Fruit fly (Drosophila melanogaster) whole organism, prepupa: ENCODE data around the gene Ugt35A1.

Experiments used
- Blimp-1 ChIP-seq: fragments of 200-800 bp; sonication (Bioruptor generic); optimal IDR thresholded peaks from 3 replicates; lab custom pipeline; 2017; ENCODE audit warnings: missing biosample characterization, missing genetic modification characterization, mild to moderate bottlenecking, moderate library complexity, missing genetic modification reagents
- CG10631 ChIP-seq: fragments of 200-800 bp; sonication (Bioruptor generic); optimal IDR thresholded peaks from 2 replicates; lab custom pipeline; 2016; ENCODE audit warnings: missing biosample characterization, missing genetic modification characterization
- CG10669 ChIP-seq: fragments of 200-800 bp; sonication (Bioruptor generic); optimal IDR thresholded peaks from 3 replicates; lab custom pipeline; 2018; ENCODE audit warnings: missing biosample characterization, mild to moderate bottlenecking, missing genetic modification characterization, moderate library complexity
- CG11902 ChIP-seq: fragments of 200-800 bp; sonication (Bioruptor generic); optimal IDR thresholded peaks from 3 replicates; lab custom pipeline; 2016; ENCODE audit warnings: missing biosample characterization, missing genetic modification characterization
- CG15336 ChIP-seq: fragments of 200-800 bp; sonication (Bioruptor generic); IDR thresholded peaks from 2 replicates; pipeline ENCODE4 v1.3.6; 2022; ENCODE audit warnings: missing biosample characterization, missing genetic modification characterization
- CG1621 ChIP-seq: fragments of 200-800 bp; sonication (Bioruptor generic); optimal IDR thresholded peaks from 3 replicates; lab custom pipeline; 2018; ENCODE audit warnings: missing biosample characterization, mild to moderate bottlenecking, missing genetic modification characterization
- CG3032 ChIP-seq: fragments of 200-800 bp; optimal IDR thresholded peaks from 2 replicates; lab custom pipeline; 2019; ENCODE audit warnings: missing biosample characterization, mild to moderate bottlenecking, missing genetic modification characterization, moderate library complexity
- CG32006 ChIP-seq: fragments of 200-800 bp; sonication (Bioruptor generic); optimal IDR thresholded peaks from 3 replicates; lab custom pipeline; 2017; ENCODE audit warnings: missing biosample characterization, mild to moderate bottlenecking, missing genetic modification characterization
- CG6163 ChIP-seq: fragments of 200-800 bp; sonication (Bioruptor generic); IDR thresholded peaks from 3 replicates; pipeline ENCODE4 v1.3.6; 2022; ENCODE audit warnings: missing biosample characterization, missing genetic modification characterization
- CG6276 ChIP-seq: fragments of 200-800 bp; sonication (Bioruptor generic); optimal IDR thresholded peaks from 2 replicates; lab custom pipeline; 2017; ENCODE audit warnings: missing biosample characterization, mild to moderate bottlenecking, missing genetic modification characterization
- CG6854 ChIP-seq: fragments of 200-800 bp; sonication (Bioruptor generic); optimal IDR thresholded peaks from 2 replicates; lab custom pipeline; 2017; ENCODE audit warnings: missing biosample characterization, mild to moderate bottlenecking, missing genetic modification characterization
- CG8319 ChIP-seq: fragments of 200-800 bp; sonication (Bioruptor generic); optimal IDR thresholded peaks from 3 replicates; lab custom pipeline; 2016; ENCODE audit warnings: missing biosample characterization, missing genetic modification characterization
- CG8632 ChIP-seq: fragments of 200-800 bp; sonication (Bioruptor generic); optimal IDR thresholded peaks from 3 replicates; lab custom pipeline; 2016; ENCODE audit warnings: missing biosample characterization, missing genetic modification characterization
- CG9139 ChIP-seq: fragments of 200-800 bp; sonication (Bioruptor generic); optimal IDR thresholded peaks from 3 replicates; lab custom pipeline; 2017; ENCODE audit warnings: missing biosample characterization, mild to moderate bottlenecking, missing genetic modification characterization
- Eip78C ChIP-seq: fragments of 200-800 bp; sonication (Bioruptor generic); peaks from one replicate; lab custom pipeline; 2016; ENCODE audit warnings: missing biosample characterization, missing genetic modification characterization
- Eip93F ChIP-seq: fragments of 200-800 bp; sonication (Bioruptor generic); optimal IDR thresholded peaks from 2 replicates; lab custom pipeline; 2016; ENCODE audit warnings: missing biosample characterization, mild to moderate bottlenecking, missing genetic modification characterization
- Ets21C ChIP-seq: fragments of 200-800 bp; sonication (Bioruptor generic); optimal IDR thresholded peaks from 3 replicates; lab custom pipeline; 2016; ENCODE audit warnings: missing biosample characterization, missing genetic modification characterization
- Gug ChIP-seq: fragments of 200-800 bp; sonication (Bioruptor generic); IDR thresholded peaks from 2 replicates; pipeline ENCODE4 v1.3.6; 2022; ENCODE audit warnings: missing biosample characterization, missing genetic modification characterization
- Hr38 ChIP-seq: sonication (Bioruptor generic); optimal IDR thresholded peaks from 2 replicates; lab custom pipeline; 2016; ENCODE audit warnings: missing biosample characterization, missing genetic modification characterization
- Hr39 ChIP-seq: fragments of 200-800 bp; sonication (Bioruptor generic); optimal IDR thresholded peaks from 2 replicates; lab custom pipeline; 2016; ENCODE audit warnings: missing biosample characterization, missing genetic modification characterization
- Hr4 ChIP-seq: fragments of 200-800 bp; sonication (Bioruptor generic); optimal IDR thresholded peaks from 3 replicates; lab custom pipeline; 2016; ENCODE audit warnings: missing biosample characterization, missing genetic modification characterization
- Lpt ChIP-seq: fragments of 200-800 bp; sonication (Bioruptor generic); optimal IDR thresholded peaks from 3 replicates; lab custom pipeline; 2016; ENCODE audit warnings: missing biosample characterization, missing genetic modification characterization
- OdsH ChIP-seq: fragments of 200-800 bp; sonication (Bioruptor generic); optimal IDR thresholded peaks from 3 replicates; lab custom pipeline; 2016; ENCODE audit warnings: missing biosample characterization, missing genetic modification characterization
- Sox102F ChIP-seq: fragments of 200-800 bp; sonication (Bioruptor generic); optimal IDR thresholded peaks from 2 replicates; lab custom pipeline; 2016; ENCODE audit warnings: missing biosample characterization, mild to moderate bottlenecking, missing genetic modification characterization
- Sox14 ChIP-seq: fragments of 200-800 bp; sonication (Bioruptor generic); optimal IDR thresholded peaks from 3 replicates; lab custom pipeline; 2016; ENCODE audit warnings: missing biosample characterization, missing genetic modification characterization
- achi ChIP-seq: fragments of 200-800 bp; sonication (Bioruptor generic); optimal IDR thresholded peaks from 3 replicates; lab custom pipeline; 2016; ENCODE audit warnings: missing biosample characterization, missing genetic modification characterization
- acj6 ChIP-seq: fragments of 200-800 bp; sonication (Bioruptor generic); optimal IDR thresholded peaks from 3 replicates; lab custom pipeline; 2016; ENCODE audit warnings: missing biosample characterization, missing genetic modification characterization
- cyc ChIP-seq: fragments of 200-800 bp; sonication (Bioruptor generic); optimal IDR thresholded peaks from 3 replicates; lab custom pipeline; 2016; ENCODE audit warnings: missing biosample characterization, missing genetic modification characterization
- dac ChIP-seq: fragments of 200-800 bp; sonication (Bioruptor generic); optimal IDR thresholded peaks from 2 replicates; lab custom pipeline; 2017; ENCODE audit warnings: missing biosample characterization, mild to moderate bottlenecking, missing genetic modification characterization
- dsx ChIP-seq: fragments of 200-800 bp; optimal IDR thresholded peaks from 3 replicates; lab custom pipeline; 2019; ENCODE audit warnings: missing biosample characterization, mild to moderate bottlenecking, missing genetic modification characterization, moderate library complexity; ENCODE audit not compliant: poor library complexity, severe bottlenecking
- eg ChIP-seq: fragments of 200-800 bp; sonication (Bioruptor generic); IDR thresholded peaks from 3 replicates; pipeline ENCODE4 v1.3.6; 2022; ENCODE audit warnings: missing biosample characterization, missing genetic modification characterization
- esn ChIP-seq: fragments of 200-800 bp; sonication (Bioruptor generic); optimal IDR thresholded peaks from 2 replicates; lab custom pipeline; 2016; ENCODE audit warnings: missing biosample characterization, mild to moderate bottlenecking, missing genetic modification characterization, moderate library complexity
- fd59A ChIP-seq: fragments of 200-800 bp; sonication (Bioruptor generic); optimal IDR thresholded peaks from 2 replicates; lab custom pipeline; 2017; ENCODE audit warnings: missing biosample characterization, mild to moderate bottlenecking, missing genetic modification characterization, missing genetic modification reagents
- fd85E ChIP-seq: fragments of 200-800 bp; sonication (Bioruptor generic); optimal IDR thresholded peaks from 3 replicates; lab custom pipeline; 2016; ENCODE audit warnings: missing biosample characterization, missing genetic modification characterization
- fkh ChIP-seq: fragments of 200-800 bp; sonication (Bioruptor generic); optimal IDR thresholded peaks from 3 replicates; lab custom pipeline; 2017; ENCODE audit warnings: missing biosample characterization, mild to moderate bottlenecking, missing genetic modification characterization, moderate library complexity
- lz ChIP-seq: fragments of 200-800 bp; sonication (Bioruptor generic); optimal IDR thresholded peaks from 3 replicates; lab custom pipeline; 2016; ENCODE audit warnings: missing biosample characterization, missing genetic modification characterization
- net ChIP-seq: fragments of 200-800 bp; sonication (Bioruptor generic); optimal IDR thresholded peaks from 3 replicates; lab custom pipeline; 2016; ENCODE audit warnings: missing biosample characterization, missing genetic modification characterization
- pdm3 ChIP-seq: fragments of 200-800 bp; sonication (Bioruptor generic); optimal IDR thresholded peaks from 3 replicates; lab custom pipeline; 2016; ENCODE audit warnings: missing biosample characterization, missing genetic modification characterization
- salr ChIP-seq, 2 experiments: fragments of 200-800 bp; sonication (Bioruptor generic); optimal IDR thresholded peaks; 3 replicates each; lab custom pipeline; 2016 to 2018; ENCODE audit warnings: missing biosample characterization in 2 of 2, missing genetic modification characterization in 2 of 2, mild to moderate bottlenecking in 1 of 2
- spab ChIP-seq: fragments of 200-800 bp; sonication (Bioruptor generic); optimal IDR thresholded peaks from 2 replicates; lab custom pipeline; 2017; ENCODE audit warnings: missing biosample characterization, mild to moderate bottlenecking, missing genetic modification characterization, missing genetic modification reagents
- ss ChIP-seq, 2 experiments: fragments of 200-800 bp; sonication (Bioruptor generic); optimal IDR thresholded peaks; 2 replicates in 1 of 2; 3 replicates in 1 of 2; lab custom pipeline; 2017 to 2018; ENCODE audit warnings: mild to moderate bottlenecking in 2 of 2, missing biosample characterization in 2 of 2, missing genetic modification characterization in 2 of 2, moderate library complexity in 1 of 2
- svp ChIP-seq: fragments of 200-800 bp; sonication (Bioruptor generic); peaks from one replicate; lab custom pipeline; 2016; ENCODE audit warnings: missing biosample characterization, missing genetic modification characterization
- vri ChIP-seq: fragments of 200-800 bp; sonication (Bioruptor generic); optimal IDR thresholded peaks from 3 replicates; lab custom pipeline; 2016; ENCODE audit warnings: missing biosample characterization, mild to moderate bottlenecking, missing genetic modification characterization

Gene Ugt35A1

dm6 chr3R:11200042-11200884 lies 27.8 kb upstream of the Ugt35A1 start (continued):
- no peak for TF ChIP-seq pdm3 (GFP tag; lab: Kevin White, UChicago)
- TF ChIP-seq CG32006: no peak

dm6 chr3R:11199227-11199835 lies 26.9 kb upstream of the Ugt35A1 start:
- TF ChIP-seq CG8632 (GFP tag; lab: Kevin White, UChicago) (no peak), fd59A (GFP tag; lab: Kevin White, UChicago) (no peak), dsx (GFP tag; lab: Kevin White, UChicago) (peak; percentile 28)

DNA sequence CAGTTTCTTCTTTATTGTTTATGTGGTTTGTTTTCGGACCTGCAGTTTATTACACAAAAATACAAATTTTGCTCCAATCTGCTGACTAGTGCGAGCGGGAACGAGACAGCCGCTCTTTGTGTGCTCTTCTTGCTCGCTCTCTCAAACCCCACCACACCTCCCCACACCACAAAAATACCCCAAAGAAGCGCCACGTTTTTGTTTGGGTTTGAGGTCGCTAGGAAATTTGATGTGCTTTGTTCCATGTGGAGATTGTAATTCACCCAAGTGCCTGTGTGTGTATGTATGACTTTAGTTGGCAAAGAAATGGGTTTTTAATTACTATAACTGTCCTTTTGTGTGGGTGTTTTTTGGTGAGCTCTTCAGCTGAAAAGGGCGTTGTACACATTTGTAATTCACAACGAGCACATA lies 25.6 kb upstream of the Ugt35A1 start:
- no peak for TF ChIP-seq CG10669 (GFP tag; lab: Kevin White, UChicago)
- no peak for TF ChIP-seq Gug (GFP tag; lab: Robert Waterston, UW)
- peak; percentile 4 for TF ChIP-seq CG6854 (GFP tag; lab: Kevin White, UChicago)
- no peak for TF ChIP-seq fd85E (GFP tag; lab: Kevin White, UChicago)
- TF ChIP-seq vri (GFP tag; lab: Kevin White, UChicago): peak; percentile 63
- no peak for TF ChIP-seq CG9139
- TF ChIP-seq acj6 (GFP tag; lab: Kevin White, UChicago): no peak
- TF ChIP-seq dsx (GFP tag; lab: Kevin White, UChicago): peak; percentile 21
- TF ChIP-seq Eip93F (GFP tag; lab: Kevin White, UChicago): no peak
- TF ChIP-seq CG8632 (GFP tag; lab: Kevin White, UChicago): peak; percentile 6
- peak; percentile 69 for TF ChIP-seq Eip78C (GFP tag; lab: Kevin White, UChicago)
- TF ChIP-seq achi: no peak
- no peak for TF ChIP-seq Sox102F
- TF ChIP-seq svp (GFP tag; lab: Kevin White, UChicago): peak; percentile 67
- TF ChIP-seq CG1621 (tag; lab: Kevin White, UChicago): no peak
- no peak for TF ChIP-seq Hr39
- no peak for TF ChIP-seq salr (GFP tag; optimal IDR thresholded peaks at IDR 0.05; lab: Kevin White, UChicago)
- peak; percentile 25 for TF ChIP-seq Blimp-1
- no peak for TF ChIP-seq CG6276 (GFP tag; lab: Kevin White, UChicago)
- no peak for TF ChIP-seq esn
- TF ChIP-seq fkh (GFP tag; lab: Kevin White, UChicago): peak; percentile 82
- peak; percentile 56 for TF ChIP-seq Lpt
- peak; percentile 76 for TF ChIP-seq Sox14 (GFP tag; lab: Kevin White, UChicago)
- no peak for TF ChIP-seq ss (GFP tag; optimal IDR thresholded peaks at IDR 0.05; lab: Kevin White, UChicago)
- no peak for TF ChIP-seq cyc (GFP tag; lab: Kevin White, UChicago)
- no peak for TF ChIP-seq CG32006
- TF ChIP-seq CG6163 (GFP tag; lab: Robert Waterston, UW): 0 out of 3 replicates have a peak, but pooled peaks have one; percentile 25
- no peak for TF ChIP-seq Hr38
- peak; percentile 41; the same call in 1 of the 3 replicates for TF ChIP-seq eg (GFP tag; lab: Robert Waterston, UW)
- TF ChIP-seq dac: no peak
- peak; percentile 7 for TF ChIP-seq net (GFP tag; lab: Kevin White, UChicago)
- no peak for TF ChIP-seq lz (GFP tag; lab: Kevin White, UChicago)

dm6 chr3R:11197389-11197716 lies 24.9 kb upstream of the Ugt35A1 start, which contains the start of gene cu:
Gene cu (plus strand): TSS chr3R:11197592.
- TF ChIP-seq CG11902 (GFP tag; lab: Kevin White, UChicago) (no peak), CG15336 (GFP tag; lab: Robert Waterston, UW) (no peak), Hr4 (GFP tag; lab: Kevin White, UChicago) (no peak), fd85E (GFP tag; lab: Kevin White, UChicago) (no peak), OdsH (GFP tag; lab: Kevin White, UChicago) (no peak), Hr38 (no peak), CG3032 (no peak), CG10631 (no peak), spab (GFP tag; lab: Kevin White, UChicago) (no peak), Blimp-1 (no peak), CG8319 (no peak), CG6163 (GFP tag; lab: Robert Waterston, UW) (no peak), Ets21C (GFP tag; lab: Kevin White, UChicago) (no peak), salr (GFP tag; optimal IDR thresholded peaks at IDR 0.05; lab: Kevin White, UChicago) (no peak)
